Worm (Caenorhabditis elegans): ENCODE results near the gene mnat-1.
A peak's percentile ranks its signal among the peaks of the same experiment; 100 is the strongest.

Gene mnat-1

DNA sequence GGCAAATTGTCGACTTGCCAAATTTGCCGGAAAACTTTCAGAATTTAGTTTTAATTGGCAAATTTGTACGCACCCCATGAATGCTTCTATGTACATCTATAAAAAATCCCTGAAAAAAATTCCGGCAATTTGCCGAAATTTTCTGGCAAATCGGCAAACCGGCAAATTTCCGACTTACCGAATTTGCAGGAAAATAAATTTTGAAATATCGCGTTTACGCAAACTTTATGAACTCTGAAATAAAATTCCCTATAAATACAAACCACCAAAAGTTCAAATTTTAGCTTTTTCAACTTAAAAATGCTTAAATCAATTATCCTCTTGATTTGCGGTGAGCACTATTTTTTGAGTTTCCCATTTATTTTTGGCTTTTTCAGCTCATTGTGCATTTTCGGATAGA is 1.7 kb upstream of the mnat-1 start, which contains the start of gene F53G2.3:
F53G2.3 (plus strand) TSS at position 301 of the 400 bp plus-strand sequence.
- TF ChIP-seq fkh-10 (GFP tag; optimal IDR thresholded peaks at IDR 0.05) (no peak), irx-1 (tag; optimal IDR thresholded peaks at IDR 0.05) (no peak), unc-130 (tag; optimal IDR thresholded peaks at IDR 0.05) (no peak), nhr-71 (tag; optimal IDR thresholded peaks at IDR 0.05) (no peak), vab-15 (tag; optimal IDR thresholded peaks at IDR 0.05) (no peak), xbp-1 (tag; optimal IDR thresholded peaks at IDR 0.05) (no peak), mab-9 (GFP tag; IDR thresholded peaks at IDR 0.05) (no peak), efl-3 (GFP tag; optimal IDR thresholded peaks at IDR 0.05) (no peak)

DNA sequence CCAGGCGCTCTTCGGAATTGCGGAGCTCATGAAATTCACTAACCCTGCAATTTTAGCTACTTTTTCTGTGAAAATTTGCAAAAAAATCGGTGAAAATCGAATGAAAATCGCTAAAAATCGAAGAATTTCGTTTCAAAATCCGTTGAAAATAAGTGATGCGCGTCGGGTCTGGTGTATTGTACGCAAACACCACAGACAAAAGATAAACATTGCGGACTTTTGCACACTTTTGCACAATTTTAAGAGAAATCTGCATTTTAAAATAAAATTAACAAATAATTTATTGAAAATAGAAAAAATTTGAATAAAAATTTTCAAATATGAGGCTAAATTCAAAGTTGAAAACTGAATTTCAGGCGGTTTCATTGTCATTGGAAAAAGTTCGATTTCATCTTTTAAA is 604 bp upstream of the mnat-1 start, which contains the start of gene F53G2.12:
F53G2.12 (minus strand) TSS at position 44 of the 400 bp plus-strand sequence.
- TF ChIP-seq ceh-63 (GFP tag; optimal IDR thresholded peaks at IDR 0.05) (no peak), efl-1 (optimal IDR thresholded peaks at IDR 0.05) (peak; percentile 36 to 47), efl-1 (GFP tag; optimal IDR thresholded peaks at IDR 0.05 in 1 of 2) (peak; percentile 54 to 95), sptf-1 (tag; optimal IDR thresholded peaks at IDR 0.05) (no peak), mep-1 (tag; optimal IDR thresholded peaks at IDR 0.05) (peak; percentile 7), F16B12.6 (tag; optimal IDR thresholded peaks at IDR 0.05) (peak; percentile 82), tlp-1 (tag; optimal IDR thresholded peaks at IDR 0.05) (no peak), snpc-4 (tag; optimal IDR thresholded peaks at IDR 0.05) (no peak), fos-1 (tag; optimal IDR thresholded peaks at IDR 0.05) (no peak), lin-13 (GFP tag; optimal IDR thresholded peaks at IDR 0.05) (no peak), lin-14 (GFP tag; optimal IDR thresholded peaks at IDR 0.05) (no peak), jun-1 (tag; optimal IDR thresholded peaks at IDR 0.05) (no peak), dsc-1 (tag; optimal IDR thresholded peaks at IDR 0.05) (no peak), ztf-4 (tag; optimal IDR thresholded peaks at IDR 0.05) (no peak), ceh-8 (GFP tag; optimal IDR thresholded peaks at IDR 0.05) (no peak), egl-27 (tag; optimal IDR thresholded peaks at IDR 0.05) (no peak), ceh-88 (GFP tag; IDR thresholded peaks at IDR 0.05) (no peak), dpl-1 (GFP tag; optimal IDR thresholded peaks at IDR 0.05) (peak; percentile 6 to 57 (median 46)), nhr-47 (tag; optimal IDR thresholded peaks at IDR 0.05) (no peak), nhr-28 (tag; optimal IDR thresholded peaks at IDR 0.05) (no peak), C04F5.9 (tag; optimal IDR thresholded peaks at IDR 0.05) (peak; percentile 14), lir-3 (tag; optimal IDR thresholded peaks at IDR 0.05; ENCODE audit: poor library complexity) (no peak), ceh-90 (tag; optimal IDR thresholded peaks at IDR 0.05) (peak; percentile 2), skn-1 (tag; optimal IDR thresholded peaks at IDR 0.05) (no peak), lsy-2 (tag; optimal IDR thresholded peaks at IDR 0.05) (peak; percentile 52 to 54), lin-35 (GFP tag; optimal IDR thresholded peaks at IDR 0.05) (peak in 1 of 2 experiments; percentile 36)

DNA sequence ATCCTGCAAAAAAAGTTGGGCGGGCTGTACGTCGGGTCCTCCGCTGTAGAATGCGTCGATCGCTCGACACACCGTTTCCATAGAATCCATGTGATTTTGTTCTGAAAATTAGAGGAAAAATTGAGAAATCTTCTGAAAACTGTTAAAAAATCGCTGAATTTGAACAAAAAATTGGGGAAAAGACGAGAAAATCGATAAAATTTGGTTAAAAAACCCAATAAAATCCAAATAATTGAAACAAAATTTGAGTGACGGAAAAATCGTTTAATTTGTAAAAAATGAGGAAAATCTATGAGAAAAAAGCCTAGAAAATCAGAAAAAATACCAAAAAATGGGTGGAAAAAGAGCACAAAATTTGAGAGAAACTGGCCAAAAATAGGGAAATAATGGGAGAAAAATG is 5.2 kb downstream of the mnat-1 start, which contains the start of gene tsr-1:
tsr-1 (minus strand) TSS at position 101 of the 400 bp plus-strand sequence.
- no peak for TF ChIP-seq mep-1 (tag; optimal IDR thresholded peaks at IDR 0.05)
- TF ChIP-seq vab-15 (tag; optimal IDR thresholded peaks at IDR 0.05) = no peak
- no peak for TF ChIP-seq fkh-8 (tag; optimal IDR thresholded peaks at IDR 0.05)
- no peak for TF ChIP-seq grh-1 (GFP tag; IDR thresholded peaks at IDR 0.05)
- TF ChIP-seq sup-37 (GFP tag; optimal IDR thresholded peaks at IDR 0.05) = no peak
- TF ChIP-seq unc-98 (GFP tag; IDR thresholded peaks at IDR 0.05) = no peak

DNA sequence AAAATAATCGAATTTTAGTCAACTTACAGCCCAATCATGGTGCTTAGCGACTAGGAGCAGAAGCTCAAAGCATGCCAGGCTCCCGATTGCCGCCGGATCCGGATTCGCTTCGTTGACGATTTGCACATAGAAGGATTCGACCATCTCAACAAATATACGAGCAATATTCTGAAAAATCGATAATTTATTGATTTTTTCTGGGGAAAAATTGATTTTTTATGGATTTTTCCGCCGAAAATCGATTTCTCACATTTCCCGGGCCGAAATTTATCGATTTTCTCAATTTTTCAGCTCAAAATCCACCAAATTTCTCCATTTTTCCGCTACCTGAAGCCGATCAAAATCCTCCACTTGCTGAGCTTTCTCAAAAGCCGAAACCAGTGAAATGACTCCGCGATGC is 9.6 kb downstream of the mnat-1 start:
- TF ChIP-seq lin-15B (tag; optimal IDR thresholded peaks at IDR 0.05) (no peak), skn-1 (tag; optimal IDR thresholded peaks at IDR 0.05) (no peak), mef-2 (tag; optimal IDR thresholded peaks at IDR 0.05) (no peak), unc-98 (GFP tag; IDR thresholded peaks at IDR 0.05) (no peak), alr-1 (tag; optimal IDR thresholded peaks at IDR 0.05; ENCODE audit: borderline replicate concordance) (no peak), ces-1 (GFP tag; optimal IDR thresholded peaks at IDR 0.05) (no peak), blmp-1 (tag; optimal IDR thresholded peaks at IDR 0.05) (no peak)
